Fruit fly (Drosophila melanogaster): Measurements from ENCODE around the gene CG32069.
A peak's percentile ranks its signal among the peaks of the same experiment; 100 is the strongest.

Gene CG32069

DNA sequence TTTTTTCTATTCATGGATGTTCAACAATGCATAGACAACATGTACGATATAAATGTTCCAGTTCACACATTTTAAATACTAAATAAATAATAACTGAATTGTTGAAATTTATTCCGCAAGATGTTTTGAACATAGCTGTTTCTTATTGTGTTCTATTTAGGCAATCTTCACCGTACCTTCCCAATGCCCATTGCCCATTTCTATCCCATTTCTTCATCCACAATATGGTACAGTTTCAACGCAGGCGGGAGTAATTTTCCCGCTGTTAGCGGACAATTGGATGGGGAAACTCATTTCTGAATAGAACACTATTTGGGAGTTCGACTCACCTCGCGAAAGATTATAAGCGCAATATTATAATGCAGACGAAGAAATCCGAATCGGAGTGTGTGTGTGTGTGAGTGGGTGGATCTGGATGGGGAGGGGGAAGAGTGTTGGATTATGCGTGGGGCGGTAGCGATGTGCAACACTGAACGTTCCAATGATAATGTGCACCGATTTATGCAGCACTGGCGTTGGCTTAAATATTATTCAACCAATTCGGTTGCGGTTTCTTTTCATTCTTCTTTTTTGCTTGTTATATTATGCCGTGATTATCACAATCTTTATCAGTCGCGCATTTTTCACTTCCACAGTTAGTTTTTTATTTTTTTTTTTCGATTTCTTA lies 29.7 kb upstream of the CG32069 start (continued):
- TF ChIP-seq dmrt99B (tag; optimal IDR thresholded peaks at IDR 0.05) (no peak), tll (GFP tag; optimal IDR thresholded peaks at IDR 0.05) (no peak), CG1647 (GFP tag; optimal IDR thresholded peaks at IDR 0.05) (peak; percentile 67), amos (GFP tag; IDR thresholded peaks at IDR 0.05; ENCODE audit: partially characterized antibody) (0 out of 2 replicates have a peak, but pooled peaks have one; percentile 21), CG12236 (GFP tag; optimal IDR thresholded peaks at IDR 0.05) (peak; percentile 4), CG11723 (GFP tag; optimal IDR thresholded peaks at IDR 0.05) (peak; percentile 2), jing (GFP tag; optimal IDR thresholded peaks at IDR 0.05) (no peak), CG10959 (GFP tag; IDR thresholded peaks at IDR 0.05) (no peak), CG2202 (tag; optimal IDR thresholded peaks at IDR 0.05) (no peak), fru (optimal IDR thresholded peaks at IDR 0.05) (no peak), Asciz (GFP tag; optimal IDR thresholded peaks at IDR 0.05) (peak; percentile 14), chn (GFP tag; optimal IDR thresholded peaks at IDR 0.05) (peak; percentile 88), gem (tag; optimal IDR thresholded peaks at IDR 0.05) (peak; percentile 10), repo (GFP tag; optimal IDR thresholded peaks at IDR 0.05) (peak; percentile 56), CG14014 (GFP tag; IDR thresholded peaks at IDR 0.05) (0 out of 2 replicates have a peak, but pooled peaks have one; percentile 8), CG17829 (tag; optimal IDR thresholded peaks at IDR 0.05) (peak; percentile 31), CG13123 (GFP tag; optimal IDR thresholded peaks at IDR 0.05) (peak; percentile 17), CG16815 (GFP tag; optimal IDR thresholded peaks at IDR 0.05) (peak; percentile 37), mld (GFP tag; IDR thresholded peaks at IDR 0.05; ENCODE audit: partially characterized antibody) (no peak), wdn (GFP tag; IDR thresholded peaks at IDR 0.05) (no peak), CG14667 (GFP tag; IDR thresholded peaks at IDR 0.05) (no peak), ham (GFP tag; IDR thresholded peaks at IDR 0.05) (no peak), bowl (GFP tag; IDR thresholded peaks at IDR 0.05) (no peak), onecut (GFP tag; IDR thresholded peaks at IDR 0.05) (peak; percentile 56; the same call in 1 of the 2 replicates), HHEX (GFP tag; optimal IDR thresholded peaks at IDR 0.05) (peak; percentile 69), pita (GFP tag; optimal IDR thresholded peaks at IDR 0.05) (no peak), pfk (GFP tag; optimal IDR thresholded peaks at IDR 0.05) (no peak), hb (GFP tag; IDR thresholded peaks at IDR 0.05; ENCODE audit: partially characterized antibody) (no peak), CG10321 (GFP tag; IDR thresholded peaks at IDR 0.05) (no peak), Dll (GFP tag; IDR thresholded peaks at IDR 0.05; ENCODE audit: partially characterized antibody) (no peak), Fer3 (tag; optimal IDR thresholded peaks at IDR 0.05) (peak; percentile 24), Hsf (GFP tag; optimal IDR thresholded peaks at IDR 0.05) (peak; percentile 57), Bgb (GFP tag; IDR thresholded peaks at IDR 0.05; ENCODE audit: partially characterized antibody) (no peak), Aef1 (GFP tag; IDR thresholded peaks at IDR 0.05) (no peak; the same call in 2 of the 3 replicates), NC2β (GFP tag; optimal IDR thresholded peaks at IDR 0.05) (peak; percentile 60), insv (GFP tag; optimal IDR thresholded peaks at IDR 0.05) (peak in 1 of 2 experiments; percentile 33), Max (GFP tag; optimal IDR thresholded peaks at IDR 0.05) (peak; percentile 7), gro (GFP tag; optimal IDR thresholded peaks at IDR 0.05) (peak; percentile 47), gcm (GFP tag; optimal IDR thresholded peaks at IDR 0.05) (no peak), shn (GFP tag; optimal IDR thresholded peaks at IDR 0.05) (peak; percentile 51), CG1603 (tag; optimal IDR thresholded peaks at IDR 0.05) (peak; percentile 32), seq (GFP tag; IDR thresholded peaks at IDR 0.05) (no peak), CG7928 (GFP tag; optimal IDR thresholded peaks at IDR 0.05) (no peak), en (GFP tag; optimal IDR thresholded peaks at IDR 0.05) (peak; percentile 14), CG2712 (tag; optimal IDR thresholded peaks at IDR 0.05) (peak; percentile 24), Scr (GFP tag; IDR thresholded peaks at IDR 0.05; ENCODE audit: partially characterized antibody) (peak; percentile 45; the same call in 1 of the 2 replicates), B-H1 (GFP tag; IDR thresholded peaks at IDR 0.05) (no peak), CG31365 (tag; optimal IDR thresholded peaks at IDR 0.05) (no peak), usp (GFP tag; optimal IDR thresholded peaks at IDR 0.05) (no peak), pros (GFP tag; optimal IDR thresholded peaks at IDR 0.05) (no peak)
